Fruit fly (Drosophila melanogaster) whole organism, embryonic: ENCODE measurements around the gene CG12075.
A peak's percentile ranks its signal among the peaks of the same experiment; 100 is the strongest.

Source experiments
- Ada2b ChIP-seq: fragments of 200-800 bp; sonication (Bioruptor generic); IDR thresholded peaks from 2 replicates; pipeline ENCODE4 v1.3.6; 2022; ENCODE audit warnings: missing biosample characterization, missing genetic modification characterization
- Atf6 ChIP-seq: fragments of 200-800 bp; sonication (Bioruptor generic); IDR thresholded peaks from 2 replicates; pipeline ENCODE4 v1.3.6; 2022; ENCODE audit warnings: missing biosample characterization, missing genetic modification characterization
- Awh ChIP-seq: fragments of 200-800 bp; sonication (Bioruptor generic); IDR thresholded peaks from 2 replicates; pipeline ENCODE4, ENCODE4 v1.3.6; 2022; ENCODE audit warnings: missing biosample characterization, missing genetic modification characterization
- CG10543 ChIP-seq: fragments of 200-800 bp; sonication (Bioruptor generic); optimal IDR thresholded peaks from 3 replicates; lab custom pipeline; 2017; ENCODE audit warnings: missing biosample characterization, mild to moderate bottlenecking, missing genetic modification characterization, moderate library complexity
- CG11504 ChIP-seq: fragments of 200-800 bp; sonication (Bioruptor generic); optimal IDR thresholded peaks from 3 replicates; lab custom pipeline; 2019; ENCODE audit warnings: missing biosample characterization, mild to moderate bottlenecking, missing genetic modification characterization, moderate library complexity
- CG1233 ChIP-seq: fragments of 200-800 bp; sonication (Bioruptor generic); optimal IDR thresholded peaks from 4 replicates; lab custom pipeline; 2018; ENCODE audit warnings: missing biosample characterization, mild to moderate bottlenecking, missing genetic modification characterization
- CG13287 ChIP-seq: fragments of 200-800 bp; sonication (Bioruptor generic); IDR thresholded peaks from 2 replicates; pipeline ENCODE4 v1.3.6; 2022; ENCODE audit warnings: missing biosample characterization, missing genetic modification characterization; ENCODE audit not compliant: partially characterized antibody
- CG14710 ChIP-seq: fragments of 200-800 bp; sonication (Bioruptor generic); optimal IDR thresholded peaks from 3 replicates; lab custom pipeline; 2019; ENCODE audit warnings: missing biosample characterization, mild to moderate bottlenecking, missing genetic modification characterization, moderate library complexity
- CG17328 ChIP-seq: fragments of 200-800 bp; sonication (Bioruptor generic); IDR thresholded peaks from 2 replicates; pipeline ENCODE4 v1.3.6; 2022; ENCODE audit warnings: missing biosample characterization, missing genetic modification characterization
- CG17361 ChIP-seq: fragments of 200-800 bp; sonication (Bioruptor generic); IDR thresholded peaks from 3 replicates; pipeline ENCODE4 v1.3.6; 2022; ENCODE audit warnings: missing biosample characterization, missing genetic modification characterization
- CG17385 ChIP-seq: fragments of 200-800 bp; sonication (Bioruptor generic); optimal IDR thresholded peaks from 3 replicates; lab custom pipeline; 2018; ENCODE audit warnings: missing biosample characterization, mild to moderate bottlenecking, missing genetic modification characterization
- CG17802 ChIP-seq: fragments of 200-800 bp; sonication (Bioruptor generic); optimal IDR thresholded peaks from 2 replicates; lab custom pipeline; 2018; ENCODE audit warnings: missing biosample characterization, mild to moderate bottlenecking, missing genetic modification characterization, moderate library complexity
- CG18262 ChIP-seq: fragments of 200-800 bp; optimal IDR thresholded peaks from 3 replicates; lab custom pipeline; 2019; ENCODE audit warnings: missing biosample characterization, mild to moderate bottlenecking, missing genetic modification characterization, moderate library complexity
- CG2120 ChIP-seq: fragments of 200-800 bp; sonication (Bioruptor generic); optimal IDR thresholded peaks from 3 replicates; lab custom pipeline; 2016; ENCODE audit warnings: missing biosample characterization, missing genetic modification characterization
- CG2129 ChIP-seq: fragments of 200-800 bp; sonication (Bioruptor generic); IDR thresholded peaks from 2 replicates; pipeline ENCODE4 v1.3.6; 2022; ENCODE audit warnings: missing biosample characterization, missing genetic modification characterization; ENCODE audit not compliant: partially characterized antibody
- CG2199 ChIP-seq: fragments of 200-800 bp; sonication (Bioruptor generic); IDR thresholded peaks from 3 replicates; pipeline ENCODE4 v1.3.6; 2022; ENCODE audit warnings: missing biosample characterization, missing genetic modification characterization
- CG30020 ChIP-seq: fragments of 200-800 bp; optimal IDR thresholded peaks from 2 replicates; lab custom pipeline; 2019; ENCODE audit warnings: missing biosample characterization, mild to moderate bottlenecking, missing genetic modification characterization, moderate library complexity
- CG3281 ChIP-seq: fragments of 200-800 bp; sonication (Bioruptor generic); optimal IDR thresholded peaks from 3 replicates; lab custom pipeline; 2017; ENCODE audit warnings: missing biosample characterization, mild to moderate bottlenecking, missing genetic modification characterization
- CG34422 ChIP-seq: fragments of 200-800 bp; sonication (Bioruptor generic); IDR thresholded peaks from 3 replicates; pipeline ENCODE4 v1.3.6; 2022; ENCODE audit warnings: missing biosample characterization, missing genetic modification characterization
- CG4730 ChIP-seq: fragments of 200-800 bp; sonication (Bioruptor generic); IDR thresholded peaks from 2 replicates; pipeline ENCODE4 v1.3.6; 2022; ENCODE audit warnings: missing biosample characterization, missing genetic modification characterization
- CG6654 ChIP-seq: fragments of 200-800 bp; sonication (Bioruptor generic); optimal IDR thresholded peaks from 2 replicates; lab custom pipeline; 2017; ENCODE audit warnings: missing biosample characterization, mild to moderate bottlenecking, missing genetic modification characterization
- CG7357 ChIP-seq: fragments of 200-800 bp; sonication (Bioruptor generic); IDR thresholded peaks from 3 replicates; pipeline ENCODE4 v1.3.6; 2022; ENCODE audit warnings: missing biosample characterization, missing genetic modification characterization
- CG9215 ChIP-seq: fragments of 200-800 bp; sonication (Bioruptor generic); IDR thresholded peaks from 2 replicates; pipeline ENCODE4 v1.3.6; 2022; ENCODE audit warnings: missing biosample characterization, missing genetic modification characterization
- CG9609 ChIP-seq: fragments of 200-800 bp; sonication (Bioruptor generic); optimal IDR thresholded peaks from 3 replicates; lab custom pipeline; 2016; ENCODE audit warnings: missing biosample characterization, missing genetic modification characterization
- Fer3 ChIP-seq: fragments of 200-800 bp; sonication (Bioruptor generic); optimal IDR thresholded peaks from 2 replicates; lab custom pipeline; 2018; ENCODE audit warnings: missing biosample characterization, mild to moderate bottlenecking, missing genetic modification characterization, moderate library complexity
- Hr51 ChIP-seq, 2 experiments: fragments of 200-800 bp; sonication (Bioruptor generic); optimal IDR thresholded peaks; 2 replicates in 1 of 2; 3 replicates in 1 of 2; lab custom pipeline; 2016 to 2018; ENCODE audit warnings: missing biosample characterization in 2 of 2, missing genetic modification characterization in 2 of 2, mild to moderate bottlenecking in 1 of 2, moderate library complexity in 1 of 2
- MBD-R2 ChIP-seq: fragments of 200-800 bp; sonication (Bioruptor generic); IDR thresholded peaks from 2 replicates; pipeline ENCODE4 v1.3.6; 2022; ENCODE audit warnings: missing biosample characterization, missing genetic modification characterization
- Mes4 ChIP-seq: fragments of 200-800 bp; sonication (Bioruptor generic); optimal IDR thresholded peaks from 2 replicates; lab custom pipeline; 2016; ENCODE audit warnings: missing biosample characterization, missing genetic modification characterization
- Oli ChIP-seq: fragments of 200-800 bp; sonication (Bioruptor generic); optimal IDR thresholded peaks from 2 replicates; lab custom pipeline; 2018; ENCODE audit warnings: missing biosample characterization, mild to moderate bottlenecking, missing genetic modification characterization, moderate library complexity
- Pdp1 ChIP-seq, 2 experiments: fragments of 200-800 bp; sonication (Bioruptor generic); optimal IDR thresholded peaks; 3 replicates each; lab custom pipeline; 2016; ENCODE audit warnings: missing biosample characterization in 2 of 2, missing genetic modification characterization in 2 of 2, mild to moderate bottlenecking in 1 of 2, moderate library complexity in 1 of 2
- Ravus ChIP-seq: fragments of 200-800 bp; sonication (Bioruptor generic); IDR thresholded peaks from 2 replicates; pipeline ENCODE4 v1.3.6; 2022; ENCODE audit warnings: missing biosample characterization, missing genetic modification characterization
- Ssrp ChIP-seq: fragments of 200-800 bp; sonication (Bioruptor generic); optimal IDR thresholded peaks from 2 replicates; lab custom pipeline; 2018; ENCODE audit warnings: missing biosample characterization, mild to moderate bottlenecking, missing genetic modification characterization, moderate library complexity
- al ChIP-seq: fragments of 200-800 bp; sonication (Bioruptor generic); IDR thresholded peaks from 2 replicates; pipeline ENCODE4 v1.3.6; 2022; ENCODE audit warnings: missing biosample characterization, missing genetic modification characterization
- ash1 ChIP-seq: fragments of 200-800 bp; sonication (Bioruptor generic); optimal IDR thresholded peaks from 2 replicates; lab custom pipeline; 2018; ENCODE audit warnings: missing biosample characterization, mild to moderate bottlenecking, missing genetic modification characterization
- dmrt99B ChIP-seq: fragments of 200-800 bp; sonication (Bioruptor generic); optimal IDR thresholded peaks from 2 replicates; lab custom pipeline; 2018; ENCODE audit warnings: missing biosample characterization, mild to moderate bottlenecking, missing genetic modification characterization, moderate library complexity
- gsb-n ChIP-seq: fragments of 200-800 bp; sonication (Bioruptor generic); optimal IDR thresholded peaks from 3 replicates; lab custom pipeline; 2018; ENCODE audit warnings: missing biosample characterization, mild to moderate bottlenecking, missing genetic modification characterization
- hth ChIP-seq: fragments of >200 bp; optimal IDR thresholded peaks from 2 replicates; lab custom pipeline; 2017; ENCODE audit warnings: inconsistent platforms
- jing ChIP-seq: fragments of 200-800 bp; sonication (Bioruptor generic); optimal IDR thresholded peaks from 2 replicates; lab custom pipeline; 2018; ENCODE audit warnings: missing biosample characterization, mild to moderate bottlenecking, missing genetic modification characterization
- lbe ChIP-seq: fragments of 200-800 bp; sonication (Bioruptor generic); optimal IDR thresholded peaks from 2 replicates; lab custom pipeline; 2016; ENCODE audit warnings: missing biosample characterization, mild to moderate bottlenecking, missing genetic modification characterization
- pan ChIP-seq, 4 experiments: fragments of >200 bp in 3 of 4; fragments of 200-800 bp in 1 of 4; sonication (Bioruptor generic) in 1 of 4; optimal IDR thresholded peaks in 3 of 4; IDR thresholded peaks in 1 of 4; 2 replicates each; pipeline versions ENCODE4 v1.3.6 to Lab custom; 2017 to 2022; ENCODE audit warnings: missing biosample characterization in 2 of 4, missing genetic modification characterization in 2 of 4, mixed read lengths in 1 of 4
- sd ChIP-seq: fragments of 200-800 bp; sonication (Bioruptor generic); optimal IDR thresholded peaks from 3 replicates; lab custom pipeline; 2018; ENCODE audit warnings: missing biosample characterization, mild to moderate bottlenecking, missing genetic modification characterization, moderate library complexity
- sens ChIP-seq: fragments of 200-800 bp; sonication (Bioruptor generic); peaks from one replicate; lab custom pipeline; 2016; ENCODE audit warnings: missing biosample characterization, missing genetic modification characterization
- seq ChIP-seq: fragments of 200-800 bp; sonication (Bioruptor generic); IDR thresholded peaks from 2 replicates; pipeline ENCODE4 v1.3.6; 2022; ENCODE audit warnings: missing biosample characterization, missing genetic modification characterization
- slbo ChIP-seq: fragments of 200-800 bp; sonication (Bioruptor generic); IDR thresholded peaks from 2 replicates; pipeline ENCODE4 v1.3.6; 2022; ENCODE audit warnings: missing biosample characterization, missing genetic modification characterization
- slp2 ChIP-seq: fragments of 200-800 bp; sonication (Bioruptor generic); optimal IDR thresholded peaks from 2 replicates; lab custom pipeline; 2016; ENCODE audit warnings: missing biosample characterization, missing genetic modification characterization
- sr ChIP-seq: fragments of 200-800 bp; sonication (Bioruptor generic); IDR thresholded peaks from 3 replicates; pipeline ENCODE4 v1.3.6; 2022; ENCODE audit warnings: missing biosample characterization, missing genetic modification characterization
- tna ChIP-seq: fragments of 200-800 bp; sonication (Bioruptor generic); IDR thresholded peaks from 2 replicates; pipeline ENCODE4 v1.3.6; 2022; ENCODE audit warnings: missing biosample characterization, missing genetic modification characterization; ENCODE audit not compliant: partially characterized antibody
- trem ChIP-seq: fragments of 200-800 bp; optimal IDR thresholded peaks from 3 replicates; lab custom pipeline; 2019; ENCODE audit warnings: missing biosample characterization, mild to moderate bottlenecking, missing genetic modification characterization, moderate library complexity
- unpg ChIP-seq: fragments of 200-800 bp; sonication (Bioruptor generic); optimal IDR thresholded peaks from 3 replicates; lab custom pipeline; 2018; ENCODE audit warnings: missing biosample characterization, mild to moderate bottlenecking, missing genetic modification characterization, moderate library complexity
- zfh1 ChIP-seq: fragments of 200-800 bp; sonication (Bioruptor generic); IDR thresholded peaks from 3 replicates; pipeline ENCODE4 v1.3.6; 2022; ENCODE audit warnings: missing biosample characterization, missing genetic modification characterization

Gene CG12075

DNA sequence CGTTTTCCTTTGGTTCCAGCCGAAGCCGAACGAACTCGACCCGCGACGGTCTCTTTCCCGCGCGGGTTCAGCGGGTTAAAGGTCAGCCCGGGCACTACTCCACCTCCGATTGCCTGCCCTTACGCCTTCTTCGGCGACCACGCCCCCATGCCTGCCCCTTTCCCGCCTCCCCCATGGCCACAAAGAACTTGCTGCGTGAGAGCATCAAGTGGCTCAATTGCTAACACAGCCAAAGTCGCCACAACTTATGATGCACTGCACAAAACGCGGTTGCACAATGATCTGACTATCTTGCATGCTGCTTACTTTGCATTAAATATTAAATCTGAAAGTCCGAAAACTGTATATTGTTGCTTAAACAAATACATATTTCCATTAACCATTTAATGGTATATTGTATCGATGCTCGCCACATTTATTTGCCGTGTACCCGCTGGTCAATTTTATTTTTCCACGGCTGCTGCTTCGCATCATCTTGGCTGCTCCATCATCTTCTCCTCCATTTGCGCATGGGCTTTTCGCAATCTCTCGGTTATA is 37.8 kb upstream of the CG12075 start (continued):
- TF ChIP-seq al (GFP tag; lab: Robert Waterston, UW): no peak
- TF ChIP-seq MBD-R2: no peak
- 0 out of 2 replicates have a peak, but pooled peaks have one; percentile 23 for TF ChIP-seq CG17328 (GFP tag; lab: Robert Waterston, UW)
- peak; percentile 29 for TF ChIP-seq unpg (GFP tag; lab: Kevin White, UChicago)
- no peak for TF ChIP-seq pan (optimal IDR thresholded peaks at IDR 0.05; lab: Kevin White, UChicago)
- TF ChIP-seq pan (GFP tag; optimal IDR thresholded peaks at IDR 0.05 in 1 of 2, IDR thresholded peaks at IDR 0.05 in 1 of 2): peak in 1 of 2 experiments; percentile 8
- no peak for TF ChIP-seq Mes4
- no peak for TF ChIP-seq CG10543 (GFP tag; lab: Kevin White, UChicago)
- TF ChIP-seq sr: no peak
- TF ChIP-seq CG6654 (GFP tag; lab: Kevin White, UChicago): no peak
- no peak for TF ChIP-seq trem
- TF ChIP-seq Awh (GFP tag; lab: Robert Waterston, UW): peak; percentile 54; the same call in 1 of the 2 replicates
- TF ChIP-seq ash1 (GFP tag; lab: Kevin White, UChicago): no peak
- no peak for TF ChIP-seq jing
- TF ChIP-seq CG9609 (GFP tag; lab: Kevin White, UChicago): no peak
- no peak for TF ChIP-seq lbe (GFP tag; lab: Kevin White, UChicago)
- TF ChIP-seq Oli (tag; lab: Kevin White, UChicago): peak; percentile 20
- TF ChIP-seq CG14710: peak; percentile 2
- TF ChIP-seq sens (GFP tag; lab: Kevin White, UChicago): peak; percentile 70
- no peak for TF ChIP-seq Ravus (GFP tag; lab: Robert Waterston, UW)
- no peak for TF ChIP-seq CG9215 (GFP tag; lab: Robert Waterston, UW)
- TF ChIP-seq Ada2b (GFP tag; lab: Robert Waterston, UW): peak; percentile 46; the same call in 1 of the 2 replicates
- TF ChIP-seq Ssrp: no peak
- TF ChIP-seq dmrt99B: peak; percentile 34
- TF ChIP-seq hth (lab: Kevin White, UChicago): no peak
- no peak for TF ChIP-seq CG2129
- TF ChIP-seq Pdp1 (GFP tag; optimal IDR thresholded peaks at IDR 0.05; lab: Kevin White, UChicago): peak in 1 of 2 experiments; percentile 4
- no peak for TF ChIP-seq CG2120
- no peak for TF ChIP-seq tna (GFP tag; lab: Robert Waterston, UW)
- TF ChIP-seq seq: no peak
- peak in 1 of 2 experiments; percentile 15 for TF ChIP-seq Hr51 (GFP tag; optimal IDR thresholded peaks at IDR 0.05; lab: Kevin White, UChicago)
- no peak for TF ChIP-seq CG17361 (GFP tag; lab: Robert Waterston, UW)
- no peak for TF ChIP-seq CG3281 (GFP tag; lab: Kevin White, UChicago)
- no peak for TF ChIP-seq CG17385
- peak; percentile 30; the same call in 1 of the 2 replicates for TF ChIP-seq slbo
- TF ChIP-seq CG18262: peak; percentile 13
- no peak for TF ChIP-seq CG13287 (GFP tag; lab: Robert Waterston, UW)
- no peak for TF ChIP-seq Atf6 (GFP tag; lab: Robert Waterston, UW)
- no peak for TF ChIP-seq CG30020
- TF ChIP-seq CG7357 (GFP tag; lab: Robert Waterston, UW): no peak; the same call in 2 of the 3 replicates
- 0 out of 3 replicates have a peak, but pooled peaks have one; percentile 35 for TF ChIP-seq CG2199 (GFP tag; lab: Robert Waterston, UW)
- TF ChIP-seq CG17802 (tag; lab: Kevin White, UChicago): peak; percentile 1
- TF ChIP-seq slp2 (GFP tag; lab: Kevin White, UChicago): no peak
- TF ChIP-seq sd (tag; lab: Kevin White, UChicago): no peak
- peak; percentile 17 for TF ChIP-seq CG11504 (tag; lab: Kevin White, UChicago)
- TF ChIP-seq Fer3 (tag; lab: Kevin White, UChicago): no peak
- TF ChIP-seq CG1233 (GFP tag; lab: Kevin White, UChicago): no peak
- TF ChIP-seq CG4730 (GFP tag; lab: Robert Waterston, UW): no peak
- peak; percentile 41 for TF ChIP-seq gsb-n (tag; lab: Kevin White, UChicago)
- 0 out of 3 replicates have a peak, but pooled peaks have one; percentile 11 for TF ChIP-seq CG34422 (GFP tag; lab: Robert Waterston, UW)
- TF ChIP-seq zfh1 (GFP tag; lab: Robert Waterston, UW): 0 out of 3 replicates have a peak, but pooled peaks have one; percentile 38
